Worm (Caenorhabditis elegans) whole organism, late embryonic: ENCODE data around the gene F18F11.4.

Experiments used
- gmeb-2 ChIP-seq: sonication (generic microtip); optimal IDR thresholded peaks from 2 replicates; lab custom pipeline; 2016; ENCODE audit warnings: missing genetic modification characterization, inconsistent platforms, missing compliant biosample characterization
- hlh-15 ChIP-seq: sonication (generic microtip); optimal IDR thresholded peaks from 2 replicates; lab custom pipeline; 2016; ENCODE audit warnings: missing genetic modification characterization, missing compliant biosample characterization
- nhr-11 ChIP-seq: fragments of 150-350 bp; optimal IDR thresholded peaks from 2 replicates; lab custom pipeline; 2014; ENCODE audit warnings: missing biosample characterization, missing genetic modification characterization
- pqm-1 ChIP-seq: sonication (generic microtip); optimal IDR thresholded peaks from 2 replicates; lab custom pipeline; 2016; ENCODE audit warnings: missing genetic modification characterization, missing compliant biosample characterization

DNA sequence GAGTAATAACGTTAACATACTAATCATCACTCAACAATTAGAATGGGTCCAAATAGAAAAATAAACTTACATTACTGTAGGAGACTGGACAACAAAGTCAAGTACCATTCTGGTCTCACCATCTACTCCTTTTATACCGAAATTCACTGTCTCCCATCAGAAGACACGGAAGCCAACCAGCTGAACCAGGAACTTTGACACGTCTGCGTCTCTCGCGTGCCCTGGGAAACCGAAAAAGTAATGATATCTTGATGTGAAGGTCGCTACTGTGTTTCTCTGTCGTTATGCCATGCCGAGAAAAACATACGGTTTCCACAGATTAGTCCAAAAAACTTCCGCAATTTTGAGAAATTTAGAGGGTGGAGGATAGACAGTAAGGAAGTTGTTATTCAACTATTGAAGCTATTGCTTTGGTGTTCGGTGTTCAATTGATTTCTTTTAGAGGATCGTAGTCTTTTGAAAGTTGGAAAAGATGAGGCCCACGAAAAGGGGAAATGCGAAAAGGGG is 4.0 kb upstream of the F18F11.4 start, which contains the start of gene col-101:
- no peak for TF ChIP-seq pqm-1
- TF ChIP-seq hlh-15 (tag; lab: Kevin White, UChicago) = no peak
- no peak for TF ChIP-seq gmeb-2 (tag; lab: Kevin White, UChicago)
- no peak for TF ChIP-seq nhr-11 (tag; lab: Kevin White, UChicago)
